Fruit fly (Drosophila melanogaster): ENCODE data around the gene CG44362.

dm6 chr3L:11440258-11440657, 42.9 kb downstream of the CG44362 start:
- no peak for TF ChIP-seq Myc (optimal IDR thresholded peaks at IDR 0.05)
- TF ChIP-seq psq (optimal IDR thresholded peaks at IDR 0.05) = no peak

All from Kc167 (cell line).